Worm (Caenorhabditis elegans) whole organism, late embryonic: ENCODE measurements around the gene grdn-1.

Experiments
- F13H6.1 ChIP-seq: sonication (generic microtip); optimal IDR thresholded peaks from 2 replicates; lab custom pipeline; 2016; ENCODE audit warnings: missing genetic modification characterization, missing compliant biosample characterization
- K02D7.2 ChIP-seq: sonication (generic microtip); optimal IDR thresholded peaks from 2 replicates; lab custom pipeline; 2017; ENCODE audit warnings: mild to moderate bottlenecking, missing genetic modification characterization, missing compliant biosample characterization
- Y22D7AL.16 ChIP-seq: sonication (generic microtip); optimal IDR thresholded peaks from 2 replicates; lab custom pipeline; 2016; ENCODE audit warnings: missing genetic modification characterization, missing compliant biosample characterization
- ahr-1 ChIP-seq: sonication (generic microtip); optimal IDR thresholded peaks from 2 replicates; lab custom pipeline; 2016; ENCODE audit warnings: missing genetic modification characterization, missing compliant biosample characterization
- ceh-14 ChIP-seq: sonication (generic microtip); optimal IDR thresholded peaks from 2 replicates; lab custom pipeline; 2016; ENCODE audit warnings: missing genotype, missing genetic modification characterization, missing compliant biosample characterization
- ceh-18 ChIP-seq: sonication (generic microtip); optimal IDR thresholded peaks from 2 replicates; lab custom pipeline; 2016; ENCODE audit warnings: missing genetic modification characterization, missing compliant biosample characterization
- ceh-22 ChIP-seq: sonication (generic microtip); optimal IDR thresholded peaks from 2 replicates; lab custom pipeline; 2017; ENCODE audit warnings: missing biosample characterization, missing genetic modification characterization
- ceh-30 ChIP-seq: fragments of 150-350 bp; optimal IDR thresholded peaks from 2 replicates; lab custom pipeline; 2014; ENCODE audit warnings: missing biosample characterization, missing genetic modification characterization
- ceh-45 ChIP-seq: fragments of 200-800 bp; sonication (Bioruptor generic); IDR thresholded peaks from 2 replicates; pipeline ENCODE4 v1.3.6; 2022; ENCODE audit warnings: missing genetic modification reagents, missing genetic modification characterization, missing compliant biosample characterization
- ceh-48 ChIP-seq: sonication (generic microtip); optimal IDR thresholded peaks from 2 replicates; lab custom pipeline; 2016; ENCODE audit warnings: missing genetic modification characterization, inconsistent platforms, missing compliant biosample characterization
- ceh-9 ChIP-seq: sonication (generic microtip); optimal IDR thresholded peaks from 2 replicates; lab custom pipeline; 2016; ENCODE audit warnings: mild to moderate bottlenecking, missing genetic modification characterization, inconsistent platforms, missing compliant biosample characterization
- dmd-4 ChIP-seq: sonication (generic microtip); optimal IDR thresholded peaks from 2 replicates; lab custom pipeline; 2016; ENCODE audit warnings: borderline replicate concordance, missing genetic modification characterization, missing compliant biosample characterization
- dve-1 ChIP-seq: sonication (generic microtip); optimal IDR thresholded peaks from 2 replicates; lab custom pipeline; 2017; ENCODE audit warnings: antibody characterized with exemption, mild to moderate bottlenecking, missing genetic modification characterization, missing compliant biosample characterization
- elt-2 ChIP-seq: sonication (generic microtip); optimal IDR thresholded peaks from 2 replicates; lab custom pipeline; 2016; ENCODE audit warnings: missing genetic modification reagents, missing genetic modification characterization, missing compliant biosample characterization
- elt-4 ChIP-seq: sonication (generic microtip); optimal IDR thresholded peaks from 2 replicates; lab custom pipeline; 2016; ENCODE audit warnings: missing genetic modification characterization, missing compliant biosample characterization
- eyg-1 ChIP-seq: sonication (generic microtip); optimal IDR thresholded peaks from 2 replicates; lab custom pipeline; 2016; ENCODE audit warnings: missing genotype, missing genetic modification characterization, missing compliant biosample characterization
- fkh-10 ChIP-seq: fragments of 150-350 bp; optimal IDR thresholded peaks from 2 replicates; lab custom pipeline; 2014; ENCODE audit warnings: missing biosample characterization, missing genetic modification reagents, missing genetic modification characterization
- gmeb-2 ChIP-seq: sonication (generic microtip); optimal IDR thresholded peaks from 2 replicates; lab custom pipeline; 2016; ENCODE audit warnings: missing genetic modification characterization, inconsistent platforms, missing compliant biosample characterization
- hlh-13 ChIP-seq: fragments of 200-800 bp; sonication (Bioruptor generic); optimal IDR thresholded peaks from 2 replicates; lab custom pipeline; 2018; ENCODE audit warnings: mild to moderate bottlenecking, missing genetic modification characterization, missing compliant biosample characterization
- hlh-15 ChIP-seq: sonication (generic microtip); optimal IDR thresholded peaks from 2 replicates; lab custom pipeline; 2016; ENCODE audit warnings: missing genetic modification characterization, missing compliant biosample characterization
- hlh-30 ChIP-seq: sonication (generic microtip); optimal IDR thresholded peaks from 2 replicates; lab custom pipeline; 2017; ENCODE audit warnings: antibody characterized with exemption, missing genetic modification characterization, missing compliant biosample characterization; ENCODE audit not compliant: insufficient read depth
- madf-2 ChIP-seq: sonication (generic microtip); optimal IDR thresholded peaks from 2 replicates; lab custom pipeline; 2017; ENCODE audit warnings: missing genetic modification characterization, missing compliant biosample characterization
- nhr-11 ChIP-seq: fragments of 150-350 bp; optimal IDR thresholded peaks from 2 replicates; lab custom pipeline; 2014; ENCODE audit warnings: missing biosample characterization, missing genetic modification characterization
- npax-4 ChIP-seq: sonication (generic microtip); optimal IDR thresholded peaks from 2 replicates; lab custom pipeline; 2016; ENCODE audit warnings: missing genetic modification characterization, missing compliant biosample characterization
- odd-2 ChIP-seq: sonication (generic microtip); optimal IDR thresholded peaks from 2 replicates; lab custom pipeline; 2017; ENCODE audit warnings: antibody characterized with exemption, mild to moderate bottlenecking, missing genetic modification characterization, missing compliant biosample characterization
- pat-9 ChIP-seq: fragments of 200-800 bp; sonication (Bioruptor generic); optimal IDR thresholded peaks from 2 replicates; lab custom pipeline; 2018; ENCODE audit warnings: mild to moderate bottlenecking, missing genetic modification characterization, moderate library complexity, missing compliant biosample characterization
- rnt-1 ChIP-seq: sonication (generic microtip); optimal IDR thresholded peaks from 2 replicates; lab custom pipeline; 2016; ENCODE audit warnings: missing genetic modification characterization, missing compliant biosample characterization
- sdc-2 ChIP-seq: sonication (generic microtip); optimal IDR thresholded peaks from 2 replicates; lab custom pipeline; 2016; ENCODE audit warnings: missing genotype, missing genetic modification characterization, missing compliant biosample characterization
- sox-2 ChIP-seq: fragments of 200-800 bp; sonication (Bioruptor generic); IDR thresholded peaks from 2 replicates; pipeline ENCODE4 v1.3.6; 2022; ENCODE audit warnings: missing genetic modification reagents, missing genetic modification characterization, missing compliant biosample characterization
- sox-4 ChIP-seq: sonication (generic microtip); optimal IDR thresholded peaks from 2 replicates; lab custom pipeline; 2017; ENCODE audit warnings: mild to moderate bottlenecking, missing genetic modification characterization, inconsistent platforms, missing compliant biosample characterization
- syd-9 ChIP-seq: sonication (generic microtip); optimal IDR thresholded peaks from 2 replicates; lab custom pipeline; 2016; ENCODE audit warnings: mild to moderate bottlenecking, missing genetic modification characterization, moderate library complexity, missing compliant biosample characterization
- tbx-7 ChIP-seq: sonication (generic microtip); optimal IDR thresholded peaks from 2 replicates; lab custom pipeline; 2016; ENCODE audit warnings: missing genotype, missing genetic modification characterization, missing compliant biosample characterization
- ttx-3 ChIP-seq: sonication (generic microtip); optimal IDR thresholded peaks from 2 replicates; lab custom pipeline; 2016; ENCODE audit warnings: missing genetic modification reagents, missing genetic modification characterization, missing compliant biosample characterization
- unc-55 ChIP-seq: sonication (generic microtip); optimal IDR thresholded peaks from 2 replicates; lab custom pipeline; 2017; ENCODE audit warnings: missing biosample characterization, missing genetic modification reagents, missing genetic modification characterization
- unc-86 ChIP-seq: sonication (generic microtip); optimal IDR thresholded peaks from 2 replicates; lab custom pipeline; 2016; ENCODE audit warnings: missing genetic modification characterization, missing compliant biosample characterization

Gene grdn-1

DNA sequence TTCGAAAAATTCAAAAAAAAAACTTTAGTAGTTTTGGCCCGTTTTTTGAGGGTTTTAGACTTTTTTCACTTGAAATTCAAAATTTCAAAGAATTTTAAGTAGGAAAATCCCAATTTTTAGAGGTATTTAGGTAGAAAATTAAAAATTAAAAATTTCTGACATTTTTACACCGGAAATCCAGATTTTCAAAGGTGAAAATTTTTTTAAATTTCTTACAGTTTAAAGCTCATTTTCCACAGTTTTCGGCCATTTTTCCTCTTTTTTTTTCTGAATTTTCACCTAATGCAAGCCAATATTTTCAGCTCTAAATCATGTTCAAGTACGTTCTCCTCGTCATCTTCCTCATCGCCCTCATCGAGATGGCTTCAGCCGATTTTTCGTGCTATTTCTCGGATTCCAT lies 10.2 kb upstream of the grdn-1 start, which contains the start of gene txt-14:
Gene txt-14, plus strand, starts transcription at position 301 of the 400 bp plus-strand sequence.
- no peak for TF ChIP-seq hlh-13 (GFP tag; lab: Kevin White, UChicago)
- no peak for TF ChIP-seq ceh-9 (tag; lab: Kevin White, UChicago)
- no peak for TF ChIP-seq ceh-14 (tag; lab: Kevin White, UChicago)
- no peak for TF ChIP-seq ttx-3 (tag; lab: Kevin White, UChicago)
- no peak for TF ChIP-seq elt-2 (tag; lab: Kevin White, UChicago)
- TF ChIP-seq odd-2 (tag; lab: Kevin White, UChicago), result no peak
- TF ChIP-seq ceh-48 (tag; lab: Kevin White, UChicago), result no peak
- TF ChIP-seq hlh-15, result no peak
- TF ChIP-seq hlh-30 (tag; lab: Kevin White, UChicago), result no peak
- no peak for TF ChIP-seq K02D7.2 (tag; lab: Kevin White, UChicago)
- no peak for TF ChIP-seq gmeb-2 (tag; lab: Kevin White, UChicago)
- TF ChIP-seq unc-55 (GFP tag; lab: Kevin White, UChicago), result no peak
- TF ChIP-seq sox-2 (GFP tag; lab: Robert Waterston, UW), result no peak
- TF ChIP-seq ceh-18 (tag; lab: Kevin White, UChicago), result no peak
- TF ChIP-seq elt-4 (tag; lab: Kevin White, UChicago), result no peak
- no peak for TF ChIP-seq pat-9

- TF ChIP-seq ceh-30 (no peak), ceh-14 (tag; lab: Kevin White, UChicago) (no peak), dve-1 (tag; lab: Kevin White, UChicago) (no peak), odd-2 (tag; lab: Kevin White, UChicago) (no peak), nhr-11 (tag; lab: Kevin White, UChicago) (no peak), hlh-30 (tag; lab: Kevin White, UChicago) (no peak), sox-4 (tag; lab: Kevin White, UChicago) (no peak), gmeb-2 (tag; lab: Kevin White, UChicago) (no peak), Y22D7AL.16 (tag; lab: Kevin White, UChicago) (no peak), F13H6.1 (tag; lab: Kevin White, UChicago) (no peak)
Measured at ce11 chrV:18585102-18585501, 7.4 kb upstream of the grdn-1 start.

ce11 chrV:18586954-18587353 lies 5.6 kb upstream of the grdn-1 start:
- TF ChIP-seq madf-2 (tag; lab: Kevin White, UChicago) (no peak), eyg-1 (tag; lab: Kevin White, UChicago) (no peak), fkh-10 (GFP tag; lab: Kevin White, UChicago) (no peak), dmd-4 (no peak), tbx-7 (tag; lab: Kevin White, UChicago) (no peak), ceh-22 (tag; lab: Kevin White, UChicago) (no peak), rnt-1 (tag; lab: Kevin White, UChicago) (no peak), odd-2 (tag; lab: Kevin White, UChicago) (no peak), F13H6.1 (tag; lab: Kevin White, UChicago) (no peak), ahr-1 (tag; lab: Kevin White, UChicago) (no peak), hlh-30 (tag; lab: Kevin White, UChicago) (no peak), unc-86 (tag; lab: Kevin White, UChicago) (no peak), sdc-2 (tag; lab: Kevin White, UChicago) (no peak), ceh-18 (tag; lab: Kevin White, UChicago) (no peak), K02D7.2 (tag; lab: Kevin White, UChicago) (no peak), ceh-30 (no peak), syd-9 (tag; lab: Kevin White, UChicago) (no peak), Y22D7AL.16 (tag; lab: Kevin White, UChicago) (no peak), npax-4 (tag; lab: Kevin White, UChicago) (no peak)

DNA sequence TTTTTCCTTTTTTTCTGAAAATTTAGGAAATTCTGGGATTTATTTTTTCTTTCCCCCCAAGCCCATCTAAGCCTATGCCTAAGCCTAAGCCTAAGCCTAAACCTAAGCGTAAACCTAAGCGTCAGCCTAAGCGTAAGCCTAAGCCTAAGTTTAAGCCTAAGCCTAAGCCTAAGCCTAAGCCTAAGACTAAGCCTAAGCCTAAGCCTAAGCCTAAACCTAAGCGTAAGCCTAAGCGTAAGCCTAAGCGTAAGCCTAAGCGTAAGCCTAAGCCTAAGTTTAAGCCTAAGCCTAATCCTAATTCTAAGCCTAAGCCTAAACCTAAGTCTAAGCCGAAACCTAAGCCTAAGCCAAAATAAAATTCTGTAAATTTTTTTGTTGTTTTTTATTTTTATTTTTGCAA lies 4.6 kb upstream of the grdn-1 start:
- TF ChIP-seq ceh-45 (GFP tag; lab: Robert Waterston, UW), result no peak
- TF ChIP-seq dve-1 (tag; lab: Kevin White, UChicago), result peak; percentile 3
